Fruit fly (Drosophila melanogaster): ENCODE data around the gene Rpt4.
A peak's percentile ranks its signal among the peaks of the same experiment; 100 is the strongest.

Rpt4 gene

dm6 chrX:6295129-6295539 lies 4.1 kb upstream of the Rpt4 start, which contains the start of the genes CG15891 and CG3815 (continued):
- TF ChIP-seq fd85E (GFP tag; optimal IDR thresholded peaks at IDR 0.05) (no peak), CG1621 (tag; optimal IDR thresholded peaks at IDR 0.05) (peak; percentile 66), Hr39 (GFP tag; optimal IDR thresholded peaks at IDR 0.05) (peak; percentile 56)

dm6 chrX:6294243-6294642 lies 3.2 kb upstream of the Rpt4 start, which contains the start of gene CG15892:
TSS of gene CG15892 (minus strand) at chrX:6294343.
- TF ChIP-seq salr (GFP tag; optimal IDR thresholded peaks at IDR 0.05) (no peak), CG3032 (tag; optimal IDR thresholded peaks at IDR 0.05) (no peak), Smox (GFP tag; optimal IDR thresholded peaks at IDR 0.05) (no peak), net (GFP tag; optimal IDR thresholded peaks at IDR 0.05) (no peak), Sox14 (GFP tag; optimal IDR thresholded peaks at IDR 0.05) (no peak), CG1621 (tag; optimal IDR thresholded peaks at IDR 0.05) (no peak), CG6808 (GFP tag; optimal IDR thresholded peaks at IDR 0.05) (no peak), Ets21C (GFP tag; optimal IDR thresholded peaks at IDR 0.05) (no peak), lz (GFP tag; optimal IDR thresholded peaks at IDR 0.05) (no peak), CG6792 (GFP tag; optimal IDR thresholded peaks at IDR 0.05) (no peak), achi (GFP tag; optimal IDR thresholded peaks at IDR 0.05) (no peak), Ets96B (tag; optimal IDR thresholded peaks at IDR 0.05) (no peak), Gug (GFP tag; IDR thresholded peaks at IDR 0.05) (no peak), dsx (GFP tag; optimal IDR thresholded peaks at IDR 0.05; ENCODE audit: poor library complexity, severe bottlenecking) (no peak), OdsH (GFP tag; optimal IDR thresholded peaks at IDR 0.05) (no peak)

- TF ChIP-seq OdsH (GFP tag; optimal IDR thresholded peaks at IDR 0.05) (no peak), eg (GFP tag; IDR thresholded peaks at IDR 0.05) (no peak), salr (GFP tag; optimal IDR thresholded peaks at IDR 0.05) (no peak), Smox (GFP tag; optimal IDR thresholded peaks at IDR 0.05) (no peak), Hr39 (GFP tag; optimal IDR thresholded peaks at IDR 0.05) (no peak), Ets21C (GFP tag; optimal IDR thresholded peaks at IDR 0.05) (no peak), pdm3 (GFP tag; optimal IDR thresholded peaks at IDR 0.05) (no peak), Met (GFP tag; optimal IDR thresholded peaks at IDR 0.05) (no peak), CG11294 (GFP tag; IDR thresholded peaks at IDR 0.05) (no peak), CG6808 (GFP tag; optimal IDR thresholded peaks at IDR 0.05) (no peak), Sox15 (GFP tag; optimal IDR thresholded peaks at IDR 0.05) (no peak), Lpt (GFP tag; optimal IDR thresholded peaks at IDR 0.05) (no peak), esn (GFP tag; optimal IDR thresholded peaks at IDR 0.05) (peak; percentile 48), CG3032 (tag; optimal IDR thresholded peaks at IDR 0.05) (no peak), CG11902 (GFP tag; optimal IDR thresholded peaks at IDR 0.05) (no peak), CG16779 (tag; optimal IDR thresholded peaks at IDR 0.05) (no peak), dsx (GFP tag; optimal IDR thresholded peaks at IDR 0.05; ENCODE audit: poor library complexity, severe bottlenecking) (peak; percentile 49), CG32006 (GFP tag; optimal IDR thresholded peaks at IDR 0.05) (no peak), fd85E (GFP tag; optimal IDR thresholded peaks at IDR 0.05) (no peak), CG4318 (GFP tag; optimal IDR thresholded peaks at IDR 0.05) (no peak), Eip78C (GFP tag) (peak; percentile 7), achi (GFP tag; optimal IDR thresholded peaks at IDR 0.05) (no peak), spab (GFP tag; optimal IDR thresholded peaks at IDR 0.05) (no peak), cyc (GFP tag; optimal IDR thresholded peaks at IDR 0.05) (peak; percentile 28), CG8319 (GFP tag; optimal IDR thresholded peaks at IDR 0.05) (no peak), CG6163 (GFP tag; IDR thresholded peaks at IDR 0.05) (0 out of 3 replicates have a peak, but pooled peaks have one; percentile 29), CG8119 (GFP tag; IDR thresholded peaks at IDR 0.05) (no peak), acj6 (GFP tag; optimal IDR thresholded peaks at IDR 0.05) (no peak), Ets96B (tag; optimal IDR thresholded peaks at IDR 0.05) (no peak), Blimp-1 (GFP tag; optimal IDR thresholded peaks at IDR 0.05) (no peak), lz (GFP tag; optimal IDR thresholded peaks at IDR 0.05) (peak; percentile 32), CG31627 (GFP tag; optimal IDR thresholded peaks at IDR 0.05) (peak; percentile 7), net (GFP tag; optimal IDR thresholded peaks at IDR 0.05) (no peak), fkh (GFP tag; optimal IDR thresholded peaks at IDR 0.05) (no peak), Sox14 (GFP tag; optimal IDR thresholded peaks at IDR 0.05) (peak; percentile 24), CG1621 (tag; optimal IDR thresholded peaks at IDR 0.05) (peak; percentile 98), fd59A (GFP tag; optimal IDR thresholded peaks at IDR 0.05) (no peak), CG8632 (GFP tag; optimal IDR thresholded peaks at IDR 0.05) (no peak)
Measured at dm6 chrX:6287842-6288241, 3.2 kb downstream of the Rpt4 start, which contains the start of the genes Top3beta and wuho. TSS of gene Top3beta (minus strand) at chrX:6287990. TSS of gene wuho (plus strand) at chrX:6288100.

Data from whole organism, prepupa.